Fruit fly (Drosophila melanogaster): ENCODE results near the gene Nelf-A.

The Nelf-A gene

DNA sequence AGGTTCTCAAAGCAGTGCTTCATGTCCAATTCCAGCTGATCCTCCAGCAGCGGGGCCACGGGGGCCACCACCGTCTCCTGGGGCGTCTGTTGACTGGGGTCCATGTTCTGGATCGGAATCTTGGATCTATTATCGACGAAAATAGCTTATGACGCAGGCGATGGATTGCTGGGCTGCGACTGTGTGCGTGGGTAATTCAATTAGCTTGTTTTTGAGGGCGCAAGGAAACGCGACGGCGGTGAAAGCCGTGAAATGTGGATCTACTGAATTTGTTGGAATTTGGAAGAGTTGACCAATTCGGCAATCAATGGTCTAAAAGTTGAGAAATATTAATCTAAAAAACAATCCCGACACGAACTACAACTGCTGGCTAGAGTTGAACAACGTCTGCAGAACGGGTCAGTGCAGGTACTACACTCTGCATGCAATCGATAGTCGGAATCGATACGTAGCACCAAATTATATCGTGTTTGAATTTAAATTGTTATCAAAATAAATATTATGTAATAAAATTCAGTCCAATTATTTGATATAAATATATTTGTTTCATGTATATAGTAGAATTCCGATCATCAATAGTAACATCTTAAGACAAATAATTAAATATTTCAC lies 50.0 kb downstream of the Nelf-A start, which contains the start of gene CG3308 (continued):
- TF ChIP-seq Myb (GFP tag; optimal IDR thresholded peaks at IDR 0.05) (peak; percentile 75), Sry-δ (GFP tag; optimal IDR thresholded peaks at IDR 0.05) (peak; percentile 87), CG43689 (GFP tag; IDR thresholded peaks at IDR 0.05) (no peak), CG7987 (GFP tag; optimal IDR thresholded peaks at IDR 0.05) (peak; percentile 47), maf-S (GFP tag; optimal IDR thresholded peaks at IDR 0.05) (peak; percentile 19), CG17359 (tag; optimal IDR thresholded peaks at IDR 0.05) (peak; percentile 33), CoRest (tag; optimal IDR thresholded peaks at IDR 0.05) (peak; percentile 30), Elba2 (GFP tag; optimal IDR thresholded peaks at IDR 0.05) (no peak), CG16779 (GFP tag; IDR thresholded peaks at IDR 0.05) (peak; percentile 54; the same call in 1 of the 2 replicates), Dek (tag; optimal IDR thresholded peaks at IDR 0.05) (peak; percentile 14), exex (tag; optimal IDR thresholded peaks at IDR 0.05) (peak; percentile 37), CG13624 (GFP tag; optimal IDR thresholded peaks at IDR 0.05) (peak; percentile 70), CG1647 (GFP tag; optimal IDR thresholded peaks at IDR 0.05) (peak; percentile 65), CG2120 (GFP tag; optimal IDR thresholded peaks at IDR 0.05) (peak; percentile 64), az2 (GFP tag; optimal IDR thresholded peaks at IDR 0.05) (peak; percentile 35), Max (GFP tag; optimal IDR thresholded peaks at IDR 0.05) (peak; percentile 55), CG6813 (GFP tag; optimal IDR thresholded peaks at IDR 0.05) (no peak), en (GFP tag; optimal IDR thresholded peaks at IDR 0.05) (no peak), CG3995 (GFP tag; optimal IDR thresholded peaks at IDR 0.05) (peak; percentile 23), ci (GFP tag; IDR thresholded peaks at IDR 0.05) (0 out of 3 replicates have a peak, but pooled peaks have one; percentile 8), slbo (GFP tag; IDR thresholded peaks at IDR 0.05) (peak; percentile 70), CG10147 (GFP tag; optimal IDR thresholded peaks at IDR 0.05) (peak; percentile 9), CG16813 (GFP tag; IDR thresholded peaks at IDR 0.05; ENCODE audit: partially characterized antibody) (peak; percentile 84), CG14710 (tag; optimal IDR thresholded peaks at IDR 0.05) (peak; percentile 61), dan (GFP tag; IDR thresholded peaks at IDR 0.05) (no peak), D19A (tag; optimal IDR thresholded peaks at IDR 0.05) (no peak), Sin3A (optimal IDR thresholded peaks at IDR 0.05) (peak; percentile 33), gem (tag; optimal IDR thresholded peaks at IDR 0.05) (peak; percentile 29), sna (GFP tag; IDR thresholded peaks at IDR 0.05; ENCODE audit: partially characterized antibody) (peak; percentile 73), Drgx (GFP tag; IDR thresholded peaks at IDR 0.05) (no peak), mld (GFP tag; IDR thresholded peaks at IDR 0.05; ENCODE audit: partially characterized antibody) (peak; percentile 76; the same call in 2 of the 3 replicates), tna (GFP tag; IDR thresholded peaks at IDR 0.05; ENCODE audit: partially characterized antibody) (peak; percentile 81), her (GFP tag; optimal IDR thresholded peaks at IDR 0.05) (peak; percentile 10), ssp (GFP tag; IDR thresholded peaks at IDR 0.05) (0 out of 2 replicates have a peak, but pooled peaks have one; percentile 14), HmgD (GFP tag; optimal IDR thresholded peaks at IDR 0.05) (peak; percentile 7), nerfin-2 (GFP tag; IDR thresholded peaks at IDR 0.05; ENCODE audit: partially characterized antibody) (peak; percentile 74), tin (GFP tag; optimal IDR thresholded peaks at IDR 0.05) (peak; percentile 32), Gug (GFP tag; IDR thresholded peaks at IDR 0.05) (peak; percentile 40; the same call in 1 of the 4 replicates), ttk (GFP tag; IDR thresholded peaks at IDR 0.05) (no peak), Fer3 (tag; optimal IDR thresholded peaks at IDR 0.05) (peak; percentile 32), E2f2 (GFP tag; IDR thresholded peaks at IDR 0.05) (peak; percentile 97), phol (tag; optimal IDR thresholded peaks at IDR 0.05) (peak; percentile 45), dmrt11E (tag; optimal IDR thresholded peaks at IDR 0.05) (peak; percentile 19), gt (GFP tag; IDR thresholded peaks at IDR 0.05) (no peak; the same call in 1 of the 2 replicates), CG2875 (GFP tag; optimal IDR thresholded peaks at IDR 0.05) (no peak), CG3407 (GFP tag; optimal IDR thresholded peaks at IDR 0.05) (no peak), vnd (GFP tag; IDR thresholded peaks at IDR 0.05; ENCODE audit: partially characterized antibody) (peak; percentile 77), tio (GFP tag; optimal IDR thresholded peaks at IDR 0.05) (no peak), CG1602 (GFP tag; optimal IDR thresholded peaks at IDR 0.05) (peak; percentile 25), CG32532 (GFP tag; IDR thresholded peaks at IDR 0.05) (peak; percentile 51; the same call in 1 of the 2 replicates)
